Fruit fly (Drosophila melanogaster) whole organism, embryonic: Measurements from ENCODE around the gene alpha-Spec.

ENCODE experiments used
- Asciz ChIP-seq: fragments of 200-800 bp; sonication (Bioruptor generic); optimal IDR thresholded peaks from 2 replicates; lab custom pipeline; 2017; ENCODE audit warnings: missing biosample characterization, mild to moderate bottlenecking, missing genetic modification characterization, missing genetic modification reagents
- B-H1 ChIP-seq: fragments of 200-800 bp; sonication (Bioruptor generic); IDR thresholded peaks from 3 replicates; pipeline ENCODE4 v1.3.6; 2022; ENCODE audit warnings: missing biosample characterization, missing genetic modification characterization
- CG10274 ChIP-seq: fragments of 200-800 bp; sonication (Bioruptor generic); optimal IDR thresholded peaks from 3 replicates; lab custom pipeline; 2017; ENCODE audit warnings: missing biosample characterization, mild to moderate bottlenecking, missing genetic modification characterization
- CG10543 ChIP-seq: fragments of 200-800 bp; sonication (Bioruptor generic); optimal IDR thresholded peaks from 3 replicates; lab custom pipeline; 2017; ENCODE audit warnings: missing biosample characterization, mild to moderate bottlenecking, missing genetic modification characterization, moderate library complexity
- CG12299 ChIP-seq: fragments of 200-800 bp; sonication (Bioruptor generic); optimal IDR thresholded peaks from 2 replicates; lab custom pipeline; 2018; ENCODE audit warnings: missing biosample characterization, mild to moderate bottlenecking, missing genetic modification characterization
- CG13123 ChIP-seq: fragments of 200-800 bp; sonication (Bioruptor generic); optimal IDR thresholded peaks from 2 replicates; lab custom pipeline; 2016; ENCODE audit warnings: missing biosample characterization, missing genetic modification characterization
- CG13287 ChIP-seq: fragments of 200-800 bp; sonication (Bioruptor generic); IDR thresholded peaks from 2 replicates; pipeline ENCODE4 v1.3.6; 2022; ENCODE audit warnings: missing biosample characterization, missing genetic modification characterization; ENCODE audit not compliant: partially characterized antibody
- CG15514 ChIP-seq: fragments of 200-800 bp; sonication (Bioruptor generic); optimal IDR thresholded peaks from 3 replicates; lab custom pipeline; 2017; ENCODE audit warnings: missing biosample characterization, missing genetic modification characterization, mild to moderate bottlenecking, moderate library complexity, missing genetic modification reagents
- CG17568 ChIP-seq: fragments of 200-800 bp; sonication (Bioruptor generic); optimal IDR thresholded peaks from 2 replicates; lab custom pipeline; 2018; ENCODE audit warnings: missing biosample characterization, mild to moderate bottlenecking, missing genetic modification characterization, moderate library complexity
- CG17612 ChIP-seq: fragments of 200-800 bp; sonication (Bioruptor generic); IDR thresholded peaks from 2 replicates; pipeline ENCODE4 v1.3.6; 2022; ENCODE audit warnings: missing biosample characterization, missing genetic modification characterization
- CG17912 ChIP-seq: fragments of 200-800 bp; sonication (Bioruptor generic); optimal IDR thresholded peaks from 2 replicates; lab custom pipeline; 2018; ENCODE audit warnings: missing biosample characterization, mild to moderate bottlenecking, missing genetic modification characterization
- CG3726 ChIP-seq: fragments of 200-800 bp; sonication (Bioruptor generic); IDR thresholded peaks from 3 replicates; pipeline ENCODE4, ENCODE4 v1.3.6; 2022; ENCODE audit warnings: missing biosample characterization, missing genetic modification characterization
- CG4328 ChIP-seq: fragments of 200-800 bp; sonication (Bioruptor generic); optimal IDR thresholded peaks from 3 replicates; lab custom pipeline; 2017; ENCODE audit warnings: missing biosample characterization, missing genetic modification reagents, missing genetic modification characterization
- CG6854 ChIP-seq: fragments of 200-800 bp; sonication (Bioruptor generic); optimal IDR thresholded peaks from 3 replicates; lab custom pipeline; 2017; ENCODE audit warnings: missing biosample characterization, mild to moderate bottlenecking, missing genetic modification characterization
- CG7271 ChIP-seq: fragments of 200-800 bp; sonication (Bioruptor generic); optimal IDR thresholded peaks from 2 replicates; lab custom pipeline; 2018; ENCODE audit warnings: missing biosample characterization, mild to moderate bottlenecking, missing genetic modification characterization, moderate library complexity
- CG9609 ChIP-seq: fragments of 200-800 bp; sonication (Bioruptor generic); optimal IDR thresholded peaks from 3 replicates; lab custom pipeline; 2016; ENCODE audit warnings: missing biosample characterization, missing genetic modification characterization
- CrebB ChIP-seq: fragments of 200-800 bp; sonication (Bioruptor generic); optimal IDR thresholded peaks from 3 replicates; lab custom pipeline; 2018; ENCODE audit warnings: missing biosample characterization, mild to moderate bottlenecking, missing genetic modification characterization
- Dbx ChIP-seq: fragments of 200-800 bp; sonication (Bioruptor generic); IDR thresholded peaks from 3 replicates; pipeline ENCODE4 v1.3.6; 2022; ENCODE audit warnings: missing biosample characterization, missing genetic modification characterization
- GATAe ChIP-seq: fragments of 200-800 bp; sonication (Bioruptor generic); conservative IDR thresholded peaks from 2 replicates; pipeline ENCODE4 v1.3.6; 2022; ENCODE audit warnings: missing biosample characterization, missing genetic modification characterization
- Gug ChIP-seq: fragments of 200-800 bp; sonication (Bioruptor generic); IDR thresholded peaks from 4 replicates; pipeline ENCODE4 v1.3.6; 2022; ENCODE audit warnings: missing biosample characterization, missing genetic modification characterization
- HLHmδ ChIP-seq: fragments of 200-800 bp; sonication (Bioruptor generic); optimal IDR thresholded peaks from 2 replicates; lab custom pipeline; 2018; ENCODE audit warnings: missing biosample characterization, mild to moderate bottlenecking, missing genetic modification characterization, moderate library complexity
- Hr78 ChIP-seq, 2 experiments: fragments of 200-800 bp in 1 of 2; fragments of >200 bp in 1 of 2; sonication (Bioruptor generic) in 1 of 2; optimal IDR thresholded peaks; 2 replicates each; lab custom pipeline; 2017 to 2019; ENCODE audit warnings: missing biosample characterization in 2 of 2, missing genetic modification characterization in 2 of 2, mild to moderate bottlenecking in 1 of 2, moderate library complexity in 1 of 2
- Hsf ChIP-seq: fragments of 200-800 bp; sonication (Bioruptor generic); optimal IDR thresholded peaks from 3 replicates; lab custom pipeline; 2016; ENCODE audit warnings: missing biosample characterization, missing genetic modification characterization
- Mrtf ChIP-seq: fragments of 200-800 bp; sonication (Bioruptor generic); IDR thresholded peaks from 3 replicates; pipeline ENCODE4 v1.3.6; 2022; ENCODE audit warnings: missing biosample characterization, missing genetic modification characterization
- Myb ChIP-seq: fragments of 200-800 bp; sonication (Bioruptor generic); optimal IDR thresholded peaks from 2 replicates; lab custom pipeline; 2016; ENCODE audit warnings: missing biosample characterization, missing genetic modification characterization
- Nf-YB ChIP-seq: fragments of 200-800 bp; sonication (Bioruptor generic); optimal IDR thresholded peaks from 3 replicates; lab custom pipeline; 2019; ENCODE audit warnings: missing biosample characterization, mild to moderate bottlenecking, missing genetic modification characterization, moderate library complexity
- Oaz ChIP-seq: fragments of 200-800 bp; sonication (Bioruptor generic); IDR thresholded peaks from 2 replicates; pipeline ENCODE4 v1.3.6; 2022; ENCODE audit warnings: missing biosample characterization, missing genetic modification characterization
- Oli ChIP-seq: fragments of 200-800 bp; sonication (Bioruptor generic); optimal IDR thresholded peaks from 2 replicates; lab custom pipeline; 2018; ENCODE audit warnings: missing biosample characterization, mild to moderate bottlenecking, missing genetic modification characterization, moderate library complexity
- Poxn ChIP-seq: fragments of 200-800 bp; sonication (Bioruptor generic); IDR thresholded peaks from 2 replicates; pipeline ENCODE4 v1.3.6; 2022; ENCODE audit warnings: missing biosample characterization, missing genetic modification characterization
- Scr ChIP-seq: fragments of 200-800 bp; sonication (Bioruptor generic); IDR thresholded peaks from 2 replicates; pipeline ENCODE4 v1.3.6; 2022; ENCODE audit warnings: missing biosample characterization, missing genetic modification characterization; ENCODE audit not compliant: partially characterized antibody
- Sin3A ChIP-seq: fragments of >200 bp; optimal IDR thresholded peaks from 2 replicates; lab custom pipeline; 2018
- Sox100B ChIP-seq: fragments of 200-800 bp; sonication (Bioruptor generic); optimal IDR thresholded peaks from 3 replicates; lab custom pipeline; 2018; ENCODE audit warnings: missing biosample characterization, mild to moderate bottlenecking, missing genetic modification characterization
- bbx ChIP-seq: fragments of 200-800 bp; sonication (Bioruptor generic); IDR thresholded peaks from 2 replicates; pipeline ENCODE4 v1.3.6; 2022; ENCODE audit warnings: missing biosample characterization, missing genetic modification characterization; ENCODE audit not compliant: partially characterized antibody
- bigmax ChIP-seq: fragments of 200-800 bp; sonication (Bioruptor generic); optimal IDR thresholded peaks from 2 replicates; lab custom pipeline; 2018; ENCODE audit warnings: missing biosample characterization, mild to moderate bottlenecking, missing genetic modification characterization
- bowl ChIP-seq: fragments of 200-800 bp; sonication (Bioruptor generic); IDR thresholded peaks from 2 replicates; pipeline ENCODE4 v1.3.6; 2022; ENCODE audit warnings: missing biosample characterization, missing genetic modification characterization
- br ChIP-seq: fragments of >200 bp; optimal IDR thresholded peaks from 2 replicates; lab custom pipeline; 2017
- crol ChIP-seq: fragments of 200-800 bp; sonication (Bioruptor generic); IDR thresholded peaks from 2 replicates; pipeline ENCODE4 v1.3.6; 2022; ENCODE audit warnings: missing biosample characterization, missing genetic modification characterization
- gem ChIP-seq: fragments of 200-800 bp; sonication (Bioruptor generic); optimal IDR thresholded peaks from 2 replicates; lab custom pipeline; 2019; ENCODE audit warnings: missing biosample characterization, mild to moderate bottlenecking, missing genetic modification characterization, moderate library complexity
- grn ChIP-seq: fragments of 200-800 bp; sonication (Bioruptor generic); optimal IDR thresholded peaks from 3 replicates; lab custom pipeline; 2017; ENCODE audit warnings: missing biosample characterization, missing genetic modification characterization
- kah ChIP-seq: fragments of 200-800 bp; sonication (Bioruptor generic); optimal IDR thresholded peaks from 2 replicates; lab custom pipeline; 2018; ENCODE audit warnings: missing biosample characterization, mild to moderate bottlenecking, missing genetic modification characterization
- ken ChIP-seq: fragments of 200-800 bp; sonication (Bioruptor generic); IDR thresholded peaks from 3 replicates; pipeline ENCODE4 v1.3.6; 2022; ENCODE audit warnings: missing biosample characterization, missing genetic modification characterization
- onecut ChIP-seq: fragments of 200-800 bp; sonication (Bioruptor generic); IDR thresholded peaks from 2 replicates; pipeline ENCODE4 v1.3.6; 2022; ENCODE audit warnings: missing biosample characterization, missing genetic modification characterization
- pnt ChIP-seq: fragments of 200-800 bp; sonication (Bioruptor generic); optimal IDR thresholded peaks from 3 replicates; lab custom pipeline; 2016; ENCODE audit warnings: missing biosample characterization, missing genetic modification characterization
- scrt ChIP-seq: fragments of 200-800 bp; sonication (Bioruptor generic); optimal IDR thresholded peaks from 2 replicates; lab custom pipeline; 2018; ENCODE audit warnings: missing biosample characterization, mild to moderate bottlenecking, missing genetic modification characterization, moderate library complexity
- sd ChIP-seq: fragments of 200-800 bp; sonication (Bioruptor generic); optimal IDR thresholded peaks from 3 replicates; lab custom pipeline; 2018; ENCODE audit warnings: missing biosample characterization, mild to moderate bottlenecking, missing genetic modification characterization, moderate library complexity
- tap ChIP-seq: fragments of 200-800 bp; optimal IDR thresholded peaks from 3 replicates; lab custom pipeline; 2019; ENCODE audit warnings: missing biosample characterization, mild to moderate bottlenecking, missing genetic modification characterization, moderate library complexity
- trem ChIP-seq: fragments of 200-800 bp; optimal IDR thresholded peaks from 3 replicates; lab custom pipeline; 2019; ENCODE audit warnings: missing biosample characterization, mild to moderate bottlenecking, missing genetic modification characterization, moderate library complexity
- twi ChIP-seq: fragments of 200-800 bp; optimal IDR thresholded peaks from 2 replicates; lab custom pipeline; 2019; ENCODE audit warnings: missing biosample characterization, mild to moderate bottlenecking, missing genetic modification characterization, moderate library complexity
- wek ChIP-seq: fragments of 200-800 bp; sonication (Bioruptor generic); optimal IDR thresholded peaks from 3 replicates; lab custom pipeline; 2018; ENCODE audit warnings: missing biosample characterization, mild to moderate bottlenecking, missing genetic modification characterization, moderate library complexity

The alpha-Spec gene

dm6 chr3L:1741655-1742551, 53.2 kb downstream of the alpha-Spec start (continued):
- TF ChIP-seq CG13287 (GFP tag; lab: Robert Waterston, UW) (no peak; the same call in 1 of the 2 replicates), Hr78 (GFP tag; optimal IDR thresholded peaks at IDR 0.05; lab: Kevin White, UChicago) (peak in 1 of 2 experiments; percentile 7), sd (peak; percentile 30), CG17912 (no peak), kah (GFP tag; lab: Kevin White, UChicago) (no peak), bbx (no peak), GATAe (GFP tag; lab: Robert Waterston, UW) (peak; percentile 72), CG13123 (GFP tag; lab: Kevin White, UChicago) (no peak), Poxn (GFP tag; lab: Robert Waterston, UW) (no peak), ken (GFP tag; lab: Robert Waterston, UW) (0 out of 3 replicates have a peak, but pooled peaks have one; percentile 19), CrebB (tag; lab: Kevin White, UChicago) (peak; percentile 1), onecut (GFP tag; lab: Robert Waterston, UW) (no peak), CG17568 (GFP tag; lab: Kevin White, UChicago) (peak; percentile 58), scrt (no peak), bigmax (GFP tag; lab: Kevin White, UChicago) (no peak), Nf-YB (peak; percentile 6), Scr (GFP tag; lab: Robert Waterston, UW) (peak; percentile 20; the same call in 1 of the 2 replicates), wek (peak; percentile 17), CG12299 (tag; lab: Kevin White, UChicago) (no peak), Mrtf (no peak), CG17612 (no peak), B-H1 (GFP tag; lab: Robert Waterston, UW) (no peak), trem (tag; lab: Kevin White, UChicago) (no peak), CG9609 (GFP tag; lab: Kevin White, UChicago) (no peak), grn (peak; percentile 73), CG7271 (tag; lab: Kevin White, UChicago) (no peak), Myb (GFP tag; lab: Kevin White, UChicago) (no peak), pnt (GFP tag; lab: Kevin White, UChicago) (no peak), Hsf (GFP tag; lab: Kevin White, UChicago) (no peak), Sox100B (GFP tag; lab: Kevin White, UChicago) (no peak), Oaz (no peak), crol (GFP tag; lab: Robert Waterston, UW) (no peak; the same call in 1 of the 2 replicates), CG15514 (GFP tag; lab: Kevin White, UChicago) (peak; percentile 12), CG3726 (GFP tag; lab: Robert Waterston, UW) (no peak), gem (tag; lab: Kevin White, UChicago) (peak; percentile 8), HLHmδ (GFP tag; lab: Kevin White, UChicago) (no peak), CG10543 (GFP tag; lab: Kevin White, UChicago) (peak; percentile 75), tap (tag; lab: Kevin White, UChicago) (no peak), Oli (tag; lab: Kevin White, UChicago) (no peak), Dbx (GFP tag; lab: Robert Waterston, UW) (peak; percentile 15; the same call in 1 of the 3 replicates), Asciz (peak; percentile 37), Sin3A (lab: Kevin White, UChicago) (no peak), br (lab: Kevin White, UChicago) (no peak), CG6854 (GFP tag; lab: Kevin White, UChicago) (peak; percentile 29), Gug (GFP tag; lab: Robert Waterston, UW) (no peak), CG4328 (GFP tag; lab: Kevin White, UChicago) (no peak), twi (tag; lab: Kevin White, UChicago) (no peak), bowl (no peak), CG10274 (GFP tag; lab: Kevin White, UChicago) (no peak)
